Fruit fly (Drosophila melanogaster): ENCODE data around the gene Cht11.

Gene Cht11

DNA sequence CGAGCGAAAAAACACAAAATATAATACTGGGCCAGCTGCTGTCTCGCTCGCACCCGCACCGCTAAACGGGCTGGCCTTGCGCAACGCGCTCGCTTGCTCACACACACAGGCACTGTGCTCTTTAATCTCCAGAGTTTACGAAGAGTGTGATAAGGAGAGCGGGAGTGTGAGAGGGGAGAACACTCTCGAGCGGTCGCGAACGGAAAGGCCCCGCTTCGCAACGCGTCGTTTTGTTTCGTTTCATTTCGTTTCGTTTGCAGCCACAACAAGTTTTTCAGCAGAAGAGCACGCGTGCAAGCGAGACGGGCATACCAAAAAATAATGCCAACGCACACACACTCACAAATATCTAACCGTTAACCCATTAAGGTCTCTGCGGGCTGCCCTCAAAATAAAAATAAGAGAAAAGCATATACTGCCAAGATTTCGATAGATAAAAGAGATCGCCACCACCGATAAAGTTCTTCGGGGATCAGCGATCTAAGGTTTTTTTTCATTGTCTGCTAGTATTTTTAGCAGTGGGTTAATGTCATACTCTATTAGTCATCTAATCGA lies 12.3 kb upstream of the Cht11 start (continued):
- TF ChIP-seq insv (GFP tag; optimal IDR thresholded peaks at IDR 0.05) (no peak), Aef1 (GFP tag; IDR thresholded peaks at IDR 0.05) (peak; percentile 71; the same call in 2 of the 3 replicates), lola (GFP tag; optimal IDR thresholded peaks at IDR 0.05) (no peak), vfl (GFP tag; optimal IDR thresholded peaks at IDR 0.05) (no peak), bsh (GFP tag; optimal IDR thresholded peaks at IDR 0.05) (peak; percentile 19 to 49), ind (GFP tag; optimal IDR thresholded peaks at IDR 0.05) (peak; percentile 55), Chrac-16 (GFP tag; optimal IDR thresholded peaks at IDR 0.05) (peak; percentile 25), hkb (optimal IDR thresholded peaks at IDR 0.05) (no peak), hkb (GFP tag; IDR thresholded peaks at IDR 0.05) (peak; percentile 29; the same call in 1 of the 2 replicates), CG7963 (GFP tag; IDR thresholded peaks at IDR 0.05; ENCODE audit: partially characterized antibody) (no peak), CG2678 (tag; optimal IDR thresholded peaks at IDR 0.05) (peak; percentile 71), lov (optimal IDR thresholded peaks at IDR 0.05) (no peak), lov (GFP tag; IDR thresholded peaks at IDR 0.05) (0 out of 3 replicates have a peak, but pooled peaks have one; percentile 19), cwo (GFP tag; optimal IDR thresholded peaks at IDR 0.05) (peak; percentile 18), E2f2 (GFP tag; IDR thresholded peaks at IDR 0.05) (peak; percentile 36; the same call in 1 of the 2 replicates), CG12769 (tag; optimal IDR thresholded peaks at IDR 0.05) (peak; percentile 96), pan (optimal IDR thresholded peaks at IDR 0.05) (no peak), pan (GFP tag; optimal IDR thresholded peaks at IDR 0.05 in 1 of 2, IDR thresholded peaks at IDR 0.05 in 1 of 2) (peak in 1 of 2 experiments; percentile 78), CG11247 (GFP tag; IDR thresholded peaks at IDR 0.05) (peak; percentile 63; the same call in 1 of the 2 replicates), CG3726 (GFP tag; IDR thresholded peaks at IDR 0.05) (no peak), CG1602 (GFP tag; optimal IDR thresholded peaks at IDR 0.05) (no peak), onecut (GFP tag; IDR thresholded peaks at IDR 0.05) (peak; percentile 23; the same call in 1 of the 2 replicates), z (GFP tag; IDR thresholded peaks at IDR 0.05) (peak; percentile 66; the same call in 1 of the 3 replicates), CG7928 (GFP tag; optimal IDR thresholded peaks at IDR 0.05) (no peak), crp (GFP tag; optimal IDR thresholded peaks at IDR 0.05) (no peak), CG18764 (GFP tag; optimal IDR thresholded peaks at IDR 0.05) (no peak), CG4282 (GFP tag; optimal IDR thresholded peaks at IDR 0.05) (no peak), Spps (tag; optimal IDR thresholded peaks at IDR 0.05) (no peak), MESR4 (GFP tag; optimal IDR thresholded peaks at IDR 0.05) (no peak), CG12219 (GFP tag; optimal IDR thresholded peaks at IDR 0.05) (no peak), Hsf (GFP tag; optimal IDR thresholded peaks at IDR 0.05) (peak; percentile 43), fd3F (GFP tag; optimal IDR thresholded peaks at IDR 0.05) (peak; percentile 63), stwl (tag; optimal IDR thresholded peaks at IDR 0.05) (no peak), fd102C (GFP tag; optimal IDR thresholded peaks at IDR 0.05) (no peak), bigmax (GFP tag; optimal IDR thresholded peaks at IDR 0.05) (no peak), CG4424 (GFP tag; optimal IDR thresholded peaks at IDR 0.05) (peak; percentile 3), Drgx (GFP tag; IDR thresholded peaks at IDR 0.05) (peak; percentile 84), slp2 (GFP tag; optimal IDR thresholded peaks at IDR 0.05) (no peak), CG14965 (GFP tag; optimal IDR thresholded peaks at IDR 0.05; ENCODE audit: borderline replicate concordance) (no peak), CG31224 (GFP tag; IDR thresholded peaks at IDR 0.05) (peak; percentile 63), CG4360 (GFP tag; IDR thresholded peaks at IDR 0.05) (0 out of 2 replicates have a peak, but pooled peaks have one; percentile 33), zf30C (GFP tag; optimal IDR thresholded peaks at IDR 0.05) (peak; percentile 48), lilli (GFP tag; optimal IDR thresholded peaks at IDR 0.05) (peak; percentile 54), sqz (GFP tag; optimal IDR thresholded peaks at IDR 0.05) (peak; percentile 85), sc (optimal IDR thresholded peaks at IDR 0.05) (no peak), sc (GFP tag; optimal IDR thresholded peaks at IDR 0.05) (no peak), shn (GFP tag; optimal IDR thresholded peaks at IDR 0.05) (no peak), en (GFP tag; optimal IDR thresholded peaks at IDR 0.05) (no peak), Rfx (GFP tag; IDR thresholded peaks at IDR 0.05) (peak; percentile 83), Oaz (GFP tag; IDR thresholded peaks at IDR 0.05) (peak; percentile 46), sug (tag; optimal IDR thresholded peaks at IDR 0.05) (peak; percentile 88)
